Worm (Caenorhabditis elegans) whole organism, early embryonic: Measurements from ENCODE around the gene K06H6.2.

Experiments
- B0310.2 ChIP-seq: sonication (generic microtip); optimal IDR thresholded peaks from 2 replicates; lab custom pipeline; 2016; ENCODE audit warnings: mild to moderate bottlenecking, missing genetic modification characterization, missing compliant biosample characterization
- F13C5.2 ChIP-seq: sonication (generic microtip); optimal IDR thresholded peaks from 2 replicates; lab custom pipeline; 2017; ENCODE audit warnings: mild to moderate bottlenecking, missing genetic modification characterization, inconsistent platforms, missing compliant biosample characterization
- ama-1 ChIP-seq: fragments of 150-350 bp; optimal IDR thresholded peaks from 2 replicates; lab custom pipeline; 2014
- ceh-13 ChIP-seq: fragments of 200-800 bp; sonication (Bioruptor generic); optimal IDR thresholded peaks from 2 replicates; lab custom pipeline; 2018; ENCODE audit warnings: mild to moderate bottlenecking, missing genetic modification characterization, missing compliant biosample characterization
- ceh-36 ChIP-seq: sonication (generic microtip); optimal IDR thresholded peaks from 2 replicates; lab custom pipeline; 2016; ENCODE audit warnings: missing genetic modification characterization, inconsistent platforms, missing compliant biosample characterization
- flt-1 ChIP-seq: fragments of 200-800 bp; sonication (Bioruptor generic); IDR thresholded peaks from 2 replicates; pipeline ENCODE4 v1.3.6; 2022; ENCODE audit warnings: missing genetic modification characterization, missing compliant biosample characterization
- hnd-1 ChIP-seq: sonication (generic microtip); optimal IDR thresholded peaks from 2 replicates; lab custom pipeline; 2016; ENCODE audit warnings: missing genetic modification characterization, missing compliant biosample characterization
- pes-1 ChIP-seq: fragments of 200-800 bp; sonication (Bioruptor generic); IDR thresholded peaks from 2 replicates; pipeline ENCODE4 v1.3.6; 2022; ENCODE audit warnings: missing genetic modification reagents, missing genetic modification characterization, missing compliant biosample characterization
- scrt-1 ChIP-seq: fragments of 200-800 bp; sonication (Bioruptor generic); IDR thresholded peaks from 2 replicates; pipeline ENCODE4 v1.3.6; 2022; ENCODE audit warnings: missing genetic modification characterization, missing compliant biosample characterization
- tbx-11 ChIP-seq: fragments of 200-800 bp; sonication (Bioruptor generic); IDR thresholded peaks from 2 replicates; pipeline ENCODE4 v1.3.6; 2022; ENCODE audit warnings: missing genetic modification characterization, missing compliant biosample characterization
- tbx-37 ChIP-seq: fragments of 200-800 bp; sonication (Bioruptor generic); conservative IDR thresholded peaks from 2 replicates; pipeline ENCODE4 v1.3.6; 2022; ENCODE audit warnings: missing genetic modification reagents, missing genetic modification characterization, missing compliant biosample characterization

DNA sequence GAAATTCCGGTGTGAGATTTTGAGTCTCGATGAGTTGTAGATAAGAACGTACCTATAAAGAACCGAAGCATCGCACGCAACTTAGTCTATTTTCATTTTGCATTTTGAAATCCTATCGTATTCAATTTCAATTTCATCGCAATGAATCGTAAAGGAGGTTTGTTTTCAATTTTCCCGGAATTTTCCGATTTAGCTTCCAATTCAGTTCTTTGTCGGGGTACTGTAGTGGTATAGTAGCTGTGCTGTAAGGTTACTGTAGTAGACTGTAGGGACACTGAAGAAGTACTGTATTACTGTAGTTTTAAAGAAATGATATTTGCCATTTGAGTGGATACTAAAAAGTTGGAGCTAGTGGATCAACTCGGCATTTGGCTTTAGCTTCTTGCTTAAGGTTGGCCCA is 14.2 kb downstream of the K06H6.2 start:
- no peak for TF ChIP-seq tbx-11
- no peak for TF ChIP-seq tbx-37
- TF ChIP-seq ama-1 (lab: Kevin White, UChicago), result no peak
- TF ChIP-seq scrt-1, result no peak
- no peak for TF ChIP-seq pes-1
- TF ChIP-seq flt-1 (GFP tag; lab: Robert Waterston, UW), result no peak
- no peak for TF ChIP-seq hnd-1 (tag; lab: Kevin White, UChicago)
- TF ChIP-seq B0310.2 (tag; lab: Kevin White, UChicago), result no peak
- no peak for TF ChIP-seq F13C5.2 (tag; lab: Kevin White, UChicago)
- no peak for TF ChIP-seq ceh-36 (tag; lab: Kevin White, UChicago)
- TF ChIP-seq ceh-13 (GFP tag; lab: Kevin White, UChicago), result no peak
